Fruit fly (Drosophila melanogaster): ENCODE results near the gene kon.

Gene kon

DNA sequence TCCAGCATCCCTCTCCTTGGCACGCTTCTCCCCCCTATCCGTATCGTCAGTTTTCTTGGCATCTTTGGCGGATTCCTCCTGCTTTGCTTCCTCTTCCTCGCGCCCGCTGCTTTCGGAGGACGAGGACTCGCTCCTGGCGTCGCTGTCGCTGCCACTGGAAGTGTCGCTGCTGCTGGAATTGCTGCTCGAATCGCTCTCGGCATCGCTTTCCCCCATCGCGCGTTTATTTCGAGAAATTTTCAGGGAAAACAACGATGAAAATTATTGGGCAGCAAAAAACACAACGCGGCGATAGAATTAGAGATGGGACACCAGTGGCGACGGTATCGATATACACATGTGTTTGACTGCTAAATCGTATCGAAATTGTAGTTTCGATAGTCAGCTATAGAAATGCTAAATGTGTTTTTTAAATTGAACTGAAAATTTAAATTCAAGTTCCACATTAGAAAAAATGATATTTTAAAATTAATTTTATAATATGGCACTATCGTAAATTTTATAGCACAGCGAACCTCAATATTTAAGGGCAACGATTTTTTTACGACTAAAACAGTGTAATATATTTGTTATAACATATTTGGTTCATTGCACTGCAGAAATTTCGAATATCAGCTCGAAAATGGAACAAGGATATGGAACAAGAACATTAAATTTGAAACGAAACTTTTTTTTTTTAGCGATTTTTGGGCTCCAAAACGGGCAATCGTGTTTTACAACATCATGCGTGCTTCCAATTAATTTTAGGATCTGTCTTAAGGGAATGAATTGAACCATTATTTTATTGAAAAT lies 54.9 kb downstream of the kon start, which contains the start of gene ncm (continued):
- TF ChIP-seq Max (GFP tag; optimal IDR thresholded peaks at IDR 0.05) (peak; percentile 16), chn (GFP tag; optimal IDR thresholded peaks at IDR 0.05) (no peak), CG13624 (GFP tag; optimal IDR thresholded peaks at IDR 0.05) (no peak), ems (GFP tag; optimal IDR thresholded peaks at IDR 0.05) (no peak), CG18476 (GFP tag; optimal IDR thresholded peaks at IDR 0.05) (no peak), Myb (GFP tag; optimal IDR thresholded peaks at IDR 0.05) (peak; percentile 29), CoRest (tag; optimal IDR thresholded peaks at IDR 0.05) (peak; percentile 35), CG4424 (GFP tag; optimal IDR thresholded peaks at IDR 0.05) (peak; percentile 39), ci (GFP tag; IDR thresholded peaks at IDR 0.05) (no peak), Vsx1 (GFP tag; optimal IDR thresholded peaks at IDR 0.05) (no peak), CG15011 (GFP tag; optimal IDR thresholded peaks at IDR 0.05) (no peak), CG10209 (GFP tag; optimal IDR thresholded peaks at IDR 0.05) (no peak), dm (GFP tag; optimal IDR thresholded peaks at IDR 0.05) (peak; percentile 46), dmrt11E (tag; optimal IDR thresholded peaks at IDR 0.05) (peak; percentile 35), Dll (GFP tag; IDR thresholded peaks at IDR 0.05; ENCODE audit: partially characterized antibody) (peak; percentile 87), run (tag; optimal IDR thresholded peaks at IDR 0.05) (no peak), ind (GFP tag; optimal IDR thresholded peaks at IDR 0.05) (peak; percentile 7), CG7839 (tag; optimal IDR thresholded peaks at IDR 0.05) (no peak), CG14050 (GFP tag; IDR thresholded peaks at IDR 0.05) (no peak), CG15514 (GFP tag; optimal IDR thresholded peaks at IDR 0.05) (peak; percentile 63), Awh (GFP tag; IDR thresholded peaks at IDR 0.05) (no peak), org-1 (GFP tag; optimal IDR thresholded peaks at IDR 0.05) (no peak), vvl (GFP tag; IDR thresholded peaks at IDR 0.05) (0 out of 2 replicates have a peak, but pooled peaks have one; percentile 22), schlank (tag; optimal IDR thresholded peaks at IDR 0.05) (no peak), CG31388 (GFP tag; optimal IDR thresholded peaks at IDR 0.05) (no peak), luna (GFP tag; optimal IDR thresholded peaks at IDR 0.05) (no peak), NFAT (GFP tag; IDR thresholded peaks at IDR 0.05) (no peak), CG32772 (GFP tag; IDR thresholded peaks at IDR 0.05) (no peak), wdn (GFP tag; IDR thresholded peaks at IDR 0.05) (no peak), Ravus (GFP tag; IDR thresholded peaks at IDR 0.05) (no peak), pb (GFP tag; optimal IDR thresholded peaks at IDR 0.05) (no peak), CG10366 (GFP tag; IDR thresholded peaks at IDR 0.05) (no peak), CG13775 (GFP tag; optimal IDR thresholded peaks at IDR 0.05) (no peak), PHDP (tag; optimal IDR thresholded peaks at IDR 0.05) (no peak), gfzf (GFP tag; optimal IDR thresholded peaks at IDR 0.05) (peak; percentile 3), abd-A (tag; optimal IDR thresholded peaks at IDR 0.05) (no peak), CG9876 (GFP tag; optimal IDR thresholded peaks at IDR 0.05) (no peak), CG5245 (GFP tag; optimal IDR thresholded peaks at IDR 0.05) (no peak), Mes4 (GFP tag; optimal IDR thresholded peaks at IDR 0.05) (no peak), nerfin-1 (tag; optimal IDR thresholded peaks at IDR 0.05) (no peak), Sin3A (optimal IDR thresholded peaks at IDR 0.05) (peak; percentile 72), gsb-n (tag; optimal IDR thresholded peaks at IDR 0.05) (no peak), CrebB (tag; optimal IDR thresholded peaks at IDR 0.05) (no peak), CG13296 (GFP tag; optimal IDR thresholded peaks at IDR 0.05) (no peak), ase (GFP tag; IDR thresholded peaks at IDR 0.05) (no peak), slou (GFP tag; optimal IDR thresholded peaks at IDR 0.05) (no peak), Usf (GFP tag; optimal IDR thresholded peaks at IDR 0.05) (no peak), esg (GFP tag; conservative IDR thresholded peaks at IDR 0.05) (no peak), az2 (GFP tag; optimal IDR thresholded peaks at IDR 0.05) (no peak), Ptx1 (GFP tag; IDR thresholded peaks at IDR 0.05) (no peak), CG8944 (GFP tag; optimal IDR thresholded peaks at IDR 0.05) (no peak)
